Fruit fly (Drosophila melanogaster) whole organism, embryonic: ENCODE data around the gene glu.

Experiments
- Bdp1 ChIP-seq: fragments of 200-800 bp; sonication (Bioruptor generic); optimal IDR thresholded peaks from 3 replicates; lab custom pipeline; 2016; ENCODE audit warnings: missing biosample characterization, missing genetic modification characterization
- Bgb ChIP-seq: fragments of 200-800 bp; sonication (Bioruptor generic); IDR thresholded peaks from 2 replicates; pipeline ENCODE4 v1.3.6; 2022; ENCODE audit warnings: missing biosample characterization, missing genetic modification characterization; ENCODE audit not compliant: partially characterized antibody
- CG11696 ChIP-seq: fragments of 200-800 bp; sonication (Bioruptor generic); IDR thresholded peaks from 2 replicates; pipeline ENCODE4 v1.3.6; 2022; ENCODE audit warnings: missing biosample characterization, missing genetic modification characterization
- CG12769 ChIP-seq: fragments of 200-800 bp; sonication (Bioruptor generic); optimal IDR thresholded peaks from 2 replicates; lab custom pipeline; 2019; ENCODE audit warnings: missing biosample characterization, mild to moderate bottlenecking, missing genetic modification characterization, moderate library complexity
- CG13287 ChIP-seq: fragments of 200-800 bp; sonication (Bioruptor generic); IDR thresholded peaks from 2 replicates; pipeline ENCODE4 v1.3.6; 2022; ENCODE audit warnings: missing biosample characterization, missing genetic modification characterization; ENCODE audit not compliant: partially characterized antibody
- CG13424 ChIP-seq: fragments of 200-800 bp; sonication (Bioruptor generic); optimal IDR thresholded peaks from 2 replicates; lab custom pipeline; 2019; ENCODE audit warnings: missing biosample characterization, mild to moderate bottlenecking, missing genetic modification characterization, moderate library complexity
- CG15011 ChIP-seq: fragments of 200-800 bp; sonication (Bioruptor generic); optimal IDR thresholded peaks from 3 replicates; lab custom pipeline; 2018; ENCODE audit warnings: missing biosample characterization, mild to moderate bottlenecking, missing genetic modification characterization
- CG15696 ChIP-seq: fragments of 200-800 bp; sonication (Bioruptor generic); optimal IDR thresholded peaks from 2 replicates; lab custom pipeline; 2019; ENCODE audit warnings: missing biosample characterization, mild to moderate bottlenecking, missing genetic modification characterization, moderate library complexity
- CG18011 ChIP-seq: fragments of 200-800 bp; sonication (Bioruptor generic); optimal IDR thresholded peaks from 2 replicates; lab custom pipeline; 2017; ENCODE audit warnings: missing biosample characterization, missing genetic modification characterization, mild to moderate bottlenecking, moderate library complexity, missing genotype
- CG18262 ChIP-seq: fragments of 200-800 bp; optimal IDR thresholded peaks from 3 replicates; lab custom pipeline; 2019; ENCODE audit warnings: missing biosample characterization, mild to moderate bottlenecking, missing genetic modification characterization, moderate library complexity
- CG18619 ChIP-seq: fragments of 200-800 bp; sonication (Bioruptor generic); optimal IDR thresholded peaks from 3 replicates; lab custom pipeline; 2017; ENCODE audit warnings: missing biosample characterization, mild to moderate bottlenecking, missing genetic modification characterization
- CG2202 ChIP-seq: fragments of 200-800 bp; sonication (Bioruptor generic); optimal IDR thresholded peaks from 2 replicates; lab custom pipeline; 2018; ENCODE audit warnings: missing biosample characterization, mild to moderate bottlenecking, missing genetic modification characterization
- CG30020 ChIP-seq: fragments of 200-800 bp; optimal IDR thresholded peaks from 2 replicates; lab custom pipeline; 2019; ENCODE audit warnings: missing biosample characterization, mild to moderate bottlenecking, missing genetic modification characterization, moderate library complexity
- CG3163 ChIP-seq: fragments of 200-800 bp; sonication (Bioruptor generic); optimal IDR thresholded peaks from 3 replicates; lab custom pipeline; 2016; ENCODE audit warnings: missing biosample characterization, missing genetic modification characterization
- CG3281 ChIP-seq: fragments of 200-800 bp; sonication (Bioruptor generic); optimal IDR thresholded peaks from 3 replicates; lab custom pipeline; 2017; ENCODE audit warnings: missing biosample characterization, mild to moderate bottlenecking, missing genetic modification characterization
- CG4707 ChIP-seq: fragments of 200-800 bp; sonication (Bioruptor generic); optimal IDR thresholded peaks from 2 replicates; lab custom pipeline; 2018; ENCODE audit warnings: missing biosample characterization, mild to moderate bottlenecking, missing genetic modification characterization, moderate library complexity
- CG4854 ChIP-seq: fragments of 200-800 bp; sonication (Bioruptor generic); optimal IDR thresholded peaks from 2 replicates; lab custom pipeline; 2016; ENCODE audit warnings: missing biosample characterization, missing genetic modification characterization, inconsistent platforms
- CG7745 ChIP-seq: fragments of 200-800 bp; sonication (Bioruptor generic); optimal IDR thresholded peaks from 2 replicates; lab custom pipeline; 2018; ENCODE audit warnings: missing biosample characterization, mild to moderate bottlenecking, missing genetic modification characterization, moderate library complexity
- CG8388 ChIP-seq: fragments of 200-800 bp; sonication (Bioruptor generic); optimal IDR thresholded peaks from 2 replicates; lab custom pipeline; 2019; ENCODE audit warnings: missing biosample characterization, mild to moderate bottlenecking, missing genetic modification characterization, moderate library complexity
- D19A ChIP-seq: fragments of 200-800 bp; optimal IDR thresholded peaks from 3 replicates; lab custom pipeline; 2019; ENCODE audit warnings: missing biosample characterization, mild to moderate bottlenecking, missing genetic modification characterization, moderate library complexity
- Dbx ChIP-seq: fragments of 200-800 bp; sonication (Bioruptor generic); IDR thresholded peaks from 3 replicates; pipeline ENCODE4 v1.3.6; 2022; ENCODE audit warnings: missing biosample characterization, missing genetic modification characterization
- Dip3 ChIP-seq: fragments of 200-800 bp; sonication (Bioruptor generic); optimal IDR thresholded peaks from 3 replicates; lab custom pipeline; 2016; ENCODE audit warnings: missing biosample characterization, missing genetic modification characterization
- H2.0 ChIP-seq: fragments of 200-800 bp; sonication (Bioruptor generic); IDR thresholded peaks from 2 replicates; pipeline ENCODE4 v1.3.6; 2022; ENCODE audit warnings: missing biosample characterization, missing genetic modification characterization
- HmgZ ChIP-seq: fragments of 200-800 bp; sonication (Bioruptor generic); optimal IDR thresholded peaks from 2 replicates; lab custom pipeline; 2018; ENCODE audit warnings: missing biosample characterization, mild to moderate bottlenecking, missing genetic modification characterization
- Hmr ChIP-seq: fragments of 200-800 bp; sonication (Bioruptor generic); optimal IDR thresholded peaks from 3 replicates; lab custom pipeline; 2017; ENCODE audit warnings: mild to moderate bottlenecking, missing biosample characterization, missing genetic modification reagents, missing genetic modification characterization
- Lim3 ChIP-seq: fragments of 200-800 bp; sonication (Bioruptor generic); IDR thresholded peaks from 2 replicates; pipeline ENCODE4 v1.3.6; 2022; ENCODE audit warnings: missing biosample characterization, missing genetic modification characterization
- Mad ChIP-seq: fragments of 200-800 bp; sonication (Bioruptor generic); optimal IDR thresholded peaks from 2 replicates; lab custom pipeline; 2016; ENCODE audit warnings: missing biosample characterization, missing genetic modification characterization
- Med ChIP-seq: fragments of 200-800 bp; sonication (Bioruptor generic); peaks from one replicate; lab custom pipeline; 2016; ENCODE audit warnings: missing biosample characterization, missing genetic modification characterization, mild to moderate bottlenecking, inconsistent platforms, moderate library complexity
- Meics ChIP-seq: fragments of 200-800 bp; sonication (Bioruptor generic); optimal IDR thresholded peaks from 2 replicates; lab custom pipeline; 2017; ENCODE audit warnings: missing biosample characterization, mild to moderate bottlenecking, missing genetic modification characterization
- Myb ChIP-seq: fragments of 200-800 bp; sonication (Bioruptor generic); optimal IDR thresholded peaks from 2 replicates; lab custom pipeline; 2016; ENCODE audit warnings: missing biosample characterization, missing genetic modification characterization
- Stat92E ChIP-seq, 3 experiments: fragments of >200 bp in 2 of 3; fragments of 200-800 bp in 1 of 3; sonication (Bioruptor generic) in 1 of 3; optimal IDR thresholded peaks; 2 replicates each; lab custom pipeline; 2017 to 2019; ENCODE audit warnings: missing biosample characterization in 3 of 3, missing genetic modification characterization in 3 of 3, mild to moderate bottlenecking in 1 of 3, moderate library complexity in 1 of 3
- chinmo ChIP-seq: fragments of 200-800 bp; sonication (Bioruptor generic); IDR thresholded peaks from 4 replicates; pipeline ENCODE4 v1.3.6; 2022; ENCODE audit warnings: missing biosample characterization, missing genetic modification characterization; ENCODE audit not compliant: partially characterized antibody
- corto ChIP-seq: fragments of 200-800 bp; sonication (Bioruptor generic); optimal IDR thresholded peaks from 2 replicates; lab custom pipeline; 2016; ENCODE audit warnings: missing biosample characterization, mild to moderate bottlenecking, missing genetic modification characterization, moderate library complexity
- dati ChIP-seq: fragments of 200-800 bp; sonication (Bioruptor generic); IDR thresholded peaks from 2 replicates; pipeline ENCODE4 v1.3.6; 2022; ENCODE audit warnings: missing biosample characterization, missing genetic modification characterization
- dm ChIP-seq: fragments of 200-800 bp; sonication (Bioruptor generic); optimal IDR thresholded peaks from 3 replicates; lab custom pipeline; 2016; ENCODE audit warnings: missing biosample characterization, missing genetic modification characterization
- dmrt99B ChIP-seq: fragments of 200-800 bp; sonication (Bioruptor generic); optimal IDR thresholded peaks from 2 replicates; lab custom pipeline; 2018; ENCODE audit warnings: missing biosample characterization, mild to moderate bottlenecking, missing genetic modification characterization, moderate library complexity
- esg ChIP-seq: fragments of 200-800 bp; sonication (Bioruptor generic); conservative IDR thresholded peaks from 2 replicates; pipeline ENCODE4 v1.3.6; 2022; ENCODE audit warnings: missing biosample characterization, missing genetic modification characterization
- klu ChIP-seq: fragments of 200-800 bp; sonication (Bioruptor generic); IDR thresholded peaks from 2 replicates; pipeline ENCODE4 v1.3.6; 2022; ENCODE audit warnings: missing biosample characterization, missing genetic modification characterization
- lilli ChIP-seq: fragments of 200-800 bp; sonication (Bioruptor generic); optimal IDR thresholded peaks from 3 replicates; lab custom pipeline; 2016; ENCODE audit warnings: missing biosample characterization, missing genetic modification characterization
- luna ChIP-seq: fragments of 200-800 bp; sonication (Bioruptor generic); optimal IDR thresholded peaks from 2 replicates; lab custom pipeline; 2016; ENCODE audit warnings: missing biosample characterization, missing genetic modification characterization
- nmo ChIP-seq: fragments of 200-800 bp; sonication (Bioruptor generic); optimal IDR thresholded peaks from 2 replicates; lab custom pipeline; 2018; ENCODE audit warnings: missing biosample characterization, mild to moderate bottlenecking, missing genetic modification characterization, moderate library complexity
- onecut ChIP-seq: fragments of 200-800 bp; sonication (Bioruptor generic); IDR thresholded peaks from 2 replicates; pipeline ENCODE4 v1.3.6; 2022; ENCODE audit warnings: missing biosample characterization, missing genetic modification characterization
- pb ChIP-seq: fragments of 200-800 bp; sonication (Bioruptor generic); optimal IDR thresholded peaks from 3 replicates; lab custom pipeline; 2016; ENCODE audit warnings: missing biosample characterization, missing genetic modification characterization
- pnt ChIP-seq: fragments of 200-800 bp; sonication (Bioruptor generic); optimal IDR thresholded peaks from 3 replicates; lab custom pipeline; 2016; ENCODE audit warnings: missing biosample characterization, missing genetic modification characterization
- sc ChIP-seq, 3 experiments: fragments of >200 bp in 2 of 3; fragments of 200-800 bp in 1 of 3; sonication (Bioruptor generic) in 1 of 3; optimal IDR thresholded peaks; 2 replicates in 2 of 3; 3 replicates in 1 of 3; lab custom pipeline; 2017; ENCODE audit warnings: mild to moderate bottlenecking in 1 of 3, missing biosample characterization in 1 of 3, missing genetic modification characterization in 1 of 3, missing genetic modification reagents in 1 of 3
- sd ChIP-seq: fragments of 200-800 bp; sonication (Bioruptor generic); optimal IDR thresholded peaks from 3 replicates; lab custom pipeline; 2018; ENCODE audit warnings: missing biosample characterization, mild to moderate bottlenecking, missing genetic modification characterization, moderate library complexity
- sisA ChIP-seq: fragments of 200-800 bp; sonication (Bioruptor generic); IDR thresholded peaks from 2 replicates; pipeline ENCODE4 v1.3.6; 2022; ENCODE audit warnings: missing biosample characterization, missing genetic modification characterization
- sob ChIP-seq: fragments of 200-800 bp; sonication (Bioruptor generic); IDR thresholded peaks from 2 replicates; pipeline ENCODE4 v1.3.6; 2022; ENCODE audit warnings: missing biosample characterization, missing genetic modification characterization
- tx ChIP-seq: fragments of 200-800 bp; sonication (Bioruptor generic); optimal IDR thresholded peaks from 2 replicates; lab custom pipeline; 2016; ENCODE audit warnings: missing biosample characterization, missing genetic modification characterization
- unpg ChIP-seq: fragments of 200-800 bp; sonication (Bioruptor generic); optimal IDR thresholded peaks from 3 replicates; lab custom pipeline; 2018; ENCODE audit warnings: missing biosample characterization, mild to moderate bottlenecking, missing genetic modification characterization, moderate library complexity
- zfh1 ChIP-seq: fragments of 200-800 bp; sonication (Bioruptor generic); IDR thresholded peaks from 3 replicates; pipeline ENCODE4 v1.3.6; 2022; ENCODE audit warnings: missing biosample characterization, missing genetic modification characterization

glu gene

DNA sequence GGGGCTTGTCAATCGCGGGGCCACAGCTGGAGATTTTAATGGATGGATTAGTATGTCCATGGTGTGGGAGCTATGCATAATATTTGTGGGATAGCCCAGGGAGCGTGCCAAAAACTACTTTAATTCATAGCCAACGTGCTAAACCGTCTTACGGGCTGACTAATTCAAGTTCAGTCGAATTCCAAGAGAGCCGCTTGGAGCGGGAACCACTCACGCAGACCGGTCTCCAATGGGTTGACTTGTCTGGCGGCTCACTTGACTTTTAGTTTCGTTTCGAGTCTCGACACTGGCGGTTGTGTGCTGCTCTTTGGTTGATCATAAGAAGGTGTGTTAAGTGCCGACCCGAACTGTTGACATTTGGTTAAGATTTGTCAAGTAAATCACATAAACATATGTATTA lies 15.9 kb upstream of the glu start, which contains the start of gene yellow-b (continued):
- TF ChIP-seq CG7745, result no peak
- TF ChIP-seq dati (GFP tag; lab: Robert Waterston, UW), result no peak
- TF ChIP-seq klu, result no peak
- no peak for TF ChIP-seq CG18011 (GFP tag; lab: Kevin White, UChicago)
- no peak for TF ChIP-seq CG4854 (GFP tag; lab: Kevin White, UChicago)
- no peak for TF ChIP-seq CG15011 (GFP tag; lab: Kevin White, UChicago)
- TF ChIP-seq HmgZ (tag; lab: Kevin White, UChicago), result no peak
- no peak for TF ChIP-seq CG11696 (GFP tag; lab: Robert Waterston, UW)
- TF ChIP-seq Lim3 (GFP tag; lab: Robert Waterston, UW), result no peak
- no peak for TF ChIP-seq CG18619 (GFP tag; lab: Kevin White, UChicago)
- TF ChIP-seq CG3163, result no peak
- no peak for TF ChIP-seq CG15696 (tag; lab: Kevin White, UChicago)
- TF ChIP-seq tx (GFP tag; lab: Kevin White, UChicago), result no peak
- peak; percentile 72 for TF ChIP-seq CG12769 (tag; lab: Kevin White, UChicago)
- TF ChIP-seq unpg (GFP tag; lab: Kevin White, UChicago), result no peak
- TF ChIP-seq Hmr (GFP tag; lab: Kevin White, UChicago), result no peak
- no peak for TF ChIP-seq sc (optimal IDR thresholded peaks at IDR 0.05; lab: Kevin White, UChicago)
- TF ChIP-seq sc (GFP tag; optimal IDR thresholded peaks at IDR 0.05; lab: Kevin White, UChicago), result no peak
- no peak for TF ChIP-seq Dip3 (GFP tag; lab: Kevin White, UChicago)
- TF ChIP-seq zfh1 (GFP tag; lab: Robert Waterston, UW), result no peak
- no peak for TF ChIP-seq sisA (GFP tag; lab: Robert Waterston, UW)
- no peak for TF ChIP-seq lilli (GFP tag; lab: Kevin White, UChicago)
- no peak for TF ChIP-seq nmo
- TF ChIP-seq Dbx, result no peak
- no peak for TF ChIP-seq Stat92E (GFP tag; optimal IDR thresholded peaks at IDR 0.05; lab: Kevin White, UChicago)
- peak; percentile 69; the same call in 1 of the 4 replicates for TF ChIP-seq chinmo (GFP tag; lab: Robert Waterston, UW)
- no peak for TF ChIP-seq Mad (GFP tag; lab: Kevin White, UChicago)
- no peak for TF ChIP-seq CG8388 (GFP tag; lab: Kevin White, UChicago)
- no peak for TF ChIP-seq Meics (GFP tag; lab: Kevin White, UChicago)
- TF ChIP-seq sd (tag; lab: Kevin White, UChicago), result peak; percentile 98
- TF ChIP-seq CG4707 (GFP tag; lab: Kevin White, UChicago), result no peak
- no peak for TF ChIP-seq H2.0 (GFP tag; lab: Robert Waterston, UW)
- no peak for TF ChIP-seq pnt (GFP tag; lab: Kevin White, UChicago)
- TF ChIP-seq CG13424 (tag; lab: Kevin White, UChicago), result no peak
- TF ChIP-seq corto (GFP tag; lab: Kevin White, UChicago), result no peak
- TF ChIP-seq CG3281 (GFP tag; lab: Kevin White, UChicago), result no peak
- TF ChIP-seq CG18262 (tag; lab: Kevin White, UChicago), result no peak
- no peak for TF ChIP-seq dmrt99B (tag; lab: Kevin White, UChicago)
- TF ChIP-seq sob, result peak; percentile 31; the same call in 1 of the 2 replicates
- no peak for TF ChIP-seq luna (GFP tag; lab: Kevin White, UChicago)
- TF ChIP-seq CG2202 (tag; lab: Kevin White, UChicago), result no peak
- no peak for TF ChIP-seq pb (GFP tag; lab: Kevin White, UChicago)
- no peak for TF ChIP-seq onecut (GFP tag; lab: Robert Waterston, UW)
- no peak for TF ChIP-seq D19A (tag; lab: Kevin White, UChicago)
- TF ChIP-seq Bdp1 (GFP tag; lab: Kevin White, UChicago), result no peak
- TF ChIP-seq Bgb (GFP tag; lab: Robert Waterston, UW), result no peak
- TF ChIP-seq esg (GFP tag; lab: Robert Waterston, UW), result no peak
- no peak for TF ChIP-seq dm (GFP tag; lab: Kevin White, UChicago)
- no peak for TF ChIP-seq CG30020
- peak; percentile 76 for TF ChIP-seq Med
- peak; percentile 29; the same call in 1 of the 2 replicates for TF ChIP-seq CG13287
- TF ChIP-seq Myb (GFP tag; lab: Kevin White, UChicago), result no peak
